Worm (Caenorhabditis elegans) whole organism, L4 larva: Measurements from ENCODE around the gene gsy-1.

ENCODE experiments used
- nhr-25 ChIP-seq: sonication (generic microtip); optimal IDR thresholded peaks from 2 replicates; lab custom pipeline; 2017; ENCODE audit warnings: missing genetic modification characterization, mild to moderate bottlenecking, missing compliant biosample characterization, antibody characterized with exemption, moderate library complexity, borderline replicate concordance; ENCODE audit not compliant: insufficient read depth
- nhr-42 ChIP-seq: fragments of 200-800 bp; sonication (Bioruptor generic); IDR thresholded peaks from 2 replicates; pipeline ENCODE4 v1.3.6; 2022; ENCODE audit warnings: missing genetic modification characterization, missing compliant biosample characterization
- pqm-1 ChIP-seq: sonication (generic microtip); optimal IDR thresholded peaks from 2 replicates; lab custom pipeline; 2017; ENCODE audit warnings: missing biosample characterization, missing genetic modification characterization

ce11 chrII:12896666-12897065 is 18.7 kb upstream of the gsy-1 start:
- TF ChIP-seq nhr-42 (GFP tag; lab: Robert Waterston, UW) (no peak), pqm-1 (tag; lab: Kevin White, UChicago) (no peak), nhr-25 (no peak)
